Fruit fly (Drosophila melanogaster) whole organism, embryonic: ENCODE measurements around the gene CG5104.

Experiments
- CG10431 ChIP-seq: fragments of 200-800 bp; sonication (Bioruptor generic); optimal IDR thresholded peaks from 3 replicates; lab custom pipeline; 2018; ENCODE audit warnings: missing biosample characterization, mild to moderate bottlenecking, missing genetic modification characterization
- CG11247 ChIP-seq: fragments of 200-800 bp; sonication (Bioruptor generic); IDR thresholded peaks from 2 replicates; pipeline ENCODE4 v1.3.6; 2022; ENCODE audit warnings: missing biosample characterization, missing genetic modification characterization
- CG11696 ChIP-seq: fragments of 200-800 bp; sonication (Bioruptor generic); IDR thresholded peaks from 2 replicates; pipeline ENCODE4 v1.3.6; 2022; ENCODE audit warnings: missing biosample characterization, missing genetic modification characterization
- CG16815 ChIP-seq: fragments of 200-800 bp; sonication (Bioruptor generic); optimal IDR thresholded peaks from 3 replicates; lab custom pipeline; 2017; ENCODE audit warnings: missing biosample characterization, mild to moderate bottlenecking, missing genetic modification characterization
- CG16863 ChIP-seq: fragments of 200-800 bp; sonication (Bioruptor generic); optimal IDR thresholded peaks from 3 replicates; lab custom pipeline; 2016; ENCODE audit warnings: missing biosample characterization, missing genetic modification characterization
- CG17568 ChIP-seq: fragments of 200-800 bp; sonication (Bioruptor generic); optimal IDR thresholded peaks from 2 replicates; lab custom pipeline; 2018; ENCODE audit warnings: missing biosample characterization, mild to moderate bottlenecking, missing genetic modification characterization, moderate library complexity
- CG18599 ChIP-seq: fragments of 200-800 bp; sonication (Bioruptor generic); optimal IDR thresholded peaks from 3 replicates; lab custom pipeline; 2017; ENCODE audit warnings: missing biosample characterization, missing genetic modification characterization, mild to moderate bottlenecking, moderate library complexity, missing genetic modification reagents
- CG31441 ChIP-seq: fragments of 200-800 bp; sonication (Bioruptor generic); IDR thresholded peaks from 2 replicates; pipeline ENCODE4 v1.3.6; 2022; ENCODE audit warnings: missing biosample characterization, missing genetic modification characterization
- CG32772 ChIP-seq: fragments of 200-800 bp; sonication (Bioruptor generic); IDR thresholded peaks from 2 replicates; pipeline ENCODE4 v1.3.6; 2022; ENCODE audit warnings: missing biosample characterization, missing genetic modification characterization
- CG34224 ChIP-seq: fragments of 200-800 bp; sonication (Bioruptor generic); IDR thresholded peaks from 3 replicates; pipeline ENCODE4 v1.3.6; 2022; ENCODE audit warnings: missing biosample characterization, missing genetic modification characterization; ENCODE audit not compliant: partially characterized antibody
- CG3838 ChIP-seq: fragments of 200-800 bp; sonication (Bioruptor generic); optimal IDR thresholded peaks from 3 replicates; lab custom pipeline; 2016; ENCODE audit warnings: missing biosample characterization, missing genetic modification characterization
- CG4707 ChIP-seq: fragments of 200-800 bp; sonication (Bioruptor generic); optimal IDR thresholded peaks from 2 replicates; lab custom pipeline; 2018; ENCODE audit warnings: missing biosample characterization, mild to moderate bottlenecking, missing genetic modification characterization, moderate library complexity
- CG6254 ChIP-seq: fragments of 200-800 bp; sonication (Bioruptor generic); optimal IDR thresholded peaks from 3 replicates; lab custom pipeline; 2017; ENCODE audit warnings: mild to moderate bottlenecking, missing biosample characterization, missing genetic modification reagents, missing genetic modification characterization
- CG6683 ChIP-seq: fragments of 200-800 bp; sonication (Bioruptor generic); optimal IDR thresholded peaks from 2 replicates; lab custom pipeline; 2017; ENCODE audit warnings: missing biosample characterization, mild to moderate bottlenecking, missing genetic modification characterization, missing genetic modification reagents
- CG7928 ChIP-seq: fragments of 200-800 bp; sonication (Bioruptor generic); optimal IDR thresholded peaks from 2 replicates; lab custom pipeline; 2017; ENCODE audit warnings: missing biosample characterization, mild to moderate bottlenecking, missing genetic modification characterization
- CG9817 ChIP-seq: fragments of 200-800 bp; sonication (Bioruptor generic); optimal IDR thresholded peaks from 2 replicates; lab custom pipeline; 2018; ENCODE audit warnings: missing biosample characterization, mild to moderate bottlenecking, missing genetic modification characterization, moderate library complexity
- Dp ChIP-seq: fragments of 200-800 bp; sonication (Bioruptor generic); optimal IDR thresholded peaks from 2 replicates; lab custom pipeline; 2018; ENCODE audit warnings: missing biosample characterization, mild to moderate bottlenecking, missing genetic modification characterization, moderate library complexity
- Hsf ChIP-seq: fragments of 200-800 bp; sonication (Bioruptor generic); optimal IDR thresholded peaks from 3 replicates; lab custom pipeline; 2016; ENCODE audit warnings: missing biosample characterization, missing genetic modification characterization
- MESR4 ChIP-seq: fragments of 200-800 bp; sonication (Bioruptor generic); optimal IDR thresholded peaks from 2 replicates; lab custom pipeline; 2018; ENCODE audit warnings: missing biosample characterization, mild to moderate bottlenecking, missing genetic modification characterization, moderate library complexity
- Meics ChIP-seq: fragments of 200-800 bp; sonication (Bioruptor generic); optimal IDR thresholded peaks from 2 replicates; lab custom pipeline; 2017; ENCODE audit warnings: missing biosample characterization, mild to moderate bottlenecking, missing genetic modification characterization
- Neu2 ChIP-seq: fragments of 200-800 bp; sonication (Bioruptor generic); optimal IDR thresholded peaks from 3 replicates; lab custom pipeline; 2016; ENCODE audit warnings: missing biosample characterization, missing genetic modification characterization, borderline replicate concordance
- Oli ChIP-seq: fragments of 200-800 bp; sonication (Bioruptor generic); optimal IDR thresholded peaks from 2 replicates; lab custom pipeline; 2018; ENCODE audit warnings: missing biosample characterization, mild to moderate bottlenecking, missing genetic modification characterization, moderate library complexity
- Pdp1 ChIP-seq, 2 experiments: fragments of 200-800 bp; sonication (Bioruptor generic); optimal IDR thresholded peaks; 3 replicates each; lab custom pipeline; 2016; ENCODE audit warnings: missing biosample characterization in 2 of 2, missing genetic modification characterization in 2 of 2, mild to moderate bottlenecking in 1 of 2, moderate library complexity in 1 of 2
- Ptx1 ChIP-seq: fragments of 200-800 bp; sonication (Bioruptor generic); IDR thresholded peaks from 2 replicates; pipeline ENCODE4 v1.3.6; 2022; ENCODE audit warnings: missing biosample characterization, missing genetic modification characterization
- Scr ChIP-seq: fragments of 200-800 bp; sonication (Bioruptor generic); IDR thresholded peaks from 2 replicates; pipeline ENCODE4 v1.3.6; 2022; ENCODE audit warnings: missing biosample characterization, missing genetic modification characterization; ENCODE audit not compliant: partially characterized antibody
- Stat92E ChIP-seq, 3 experiments: fragments of >200 bp in 2 of 3; fragments of 200-800 bp in 1 of 3; sonication (Bioruptor generic) in 1 of 3; optimal IDR thresholded peaks; 2 replicates each; lab custom pipeline; 2017 to 2019; ENCODE audit warnings: missing biosample characterization in 3 of 3, missing genetic modification characterization in 3 of 3, mild to moderate bottlenecking in 1 of 3, moderate library complexity in 1 of 3
- TFAM ChIP-seq: fragments of 200-800 bp; sonication (Bioruptor generic); optimal IDR thresholded peaks from 2 replicates; lab custom pipeline; 2017; ENCODE audit warnings: missing biosample characterization, missing genetic modification characterization, inconsistent platforms
- Taf1 ChIP-seq: fragments of 200-800 bp; sonication (Bioruptor generic); IDR thresholded peaks from 2 replicates; pipeline ENCODE4 v1.3.6; 2022; ENCODE audit warnings: missing biosample characterization, missing genetic modification characterization
- bigmax ChIP-seq: fragments of 200-800 bp; sonication (Bioruptor generic); optimal IDR thresholded peaks from 2 replicates; lab custom pipeline; 2018; ENCODE audit warnings: missing biosample characterization, mild to moderate bottlenecking, missing genetic modification characterization
- btn ChIP-seq: fragments of 200-800 bp; sonication (Bioruptor generic); optimal IDR thresholded peaks from 2 replicates; lab custom pipeline; 2016; ENCODE audit warnings: missing biosample characterization, missing genetic modification characterization
- caup ChIP-seq: fragments of 200-800 bp; sonication (Bioruptor generic); optimal IDR thresholded peaks from 3 replicates; lab custom pipeline; 2017; ENCODE audit warnings: missing biosample characterization, mild to moderate bottlenecking, missing genetic modification characterization, moderate library complexity; ENCODE audit not compliant: severe bottlenecking
- crp ChIP-seq, 2 experiments: fragments of 200-800 bp; sonication (Bioruptor generic); optimal IDR thresholded peaks; 2 replicates in 1 of 2; 3 replicates in 1 of 2; lab custom pipeline; 2017; ENCODE audit warnings: missing biosample characterization in 2 of 2, missing genetic modification characterization in 2 of 2, mild to moderate bottlenecking in 1 of 2, moderate library complexity in 1 of 2
- da ChIP-seq: fragments of 200-800 bp; sonication (Bioruptor generic); optimal IDR thresholded peaks from 2 replicates; lab custom pipeline; 2016; ENCODE audit warnings: missing biosample characterization, missing genetic modification characterization
- gcm ChIP-seq: fragments of 200-800 bp; sonication (Bioruptor generic); optimal IDR thresholded peaks from 2 replicates; lab custom pipeline; 2019; ENCODE audit warnings: missing biosample characterization, mild to moderate bottlenecking, missing genetic modification characterization, moderate library complexity
- grn ChIP-seq: fragments of 200-800 bp; sonication (Bioruptor generic); optimal IDR thresholded peaks from 3 replicates; lab custom pipeline; 2017; ENCODE audit warnings: missing biosample characterization, missing genetic modification characterization
- otp ChIP-seq: fragments of 200-800 bp; sonication (Bioruptor generic); IDR thresholded peaks from 3 replicates; pipeline ENCODE4, ENCODE4 v1.3.6; 2022; ENCODE audit warnings: missing biosample characterization, missing genetic modification characterization
- run ChIP-seq: fragments of 200-800 bp; sonication (Bioruptor generic); optimal IDR thresholded peaks from 3 replicates; lab custom pipeline; 2018; ENCODE audit warnings: missing biosample characterization, mild to moderate bottlenecking, missing genetic modification characterization
- scrt ChIP-seq: fragments of 200-800 bp; sonication (Bioruptor generic); optimal IDR thresholded peaks from 2 replicates; lab custom pipeline; 2018; ENCODE audit warnings: missing biosample characterization, mild to moderate bottlenecking, missing genetic modification characterization, moderate library complexity
- sd ChIP-seq: fragments of 200-800 bp; sonication (Bioruptor generic); optimal IDR thresholded peaks from 3 replicates; lab custom pipeline; 2018; ENCODE audit warnings: missing biosample characterization, mild to moderate bottlenecking, missing genetic modification characterization, moderate library complexity
- sens ChIP-seq: fragments of 200-800 bp; sonication (Bioruptor generic); peaks from one replicate; lab custom pipeline; 2016; ENCODE audit warnings: missing biosample characterization, missing genetic modification characterization
- shn ChIP-seq: fragments of 200-800 bp; sonication (Bioruptor generic); optimal IDR thresholded peaks from 3 replicates; lab custom pipeline; 2016; ENCODE audit warnings: missing biosample characterization, missing genetic modification characterization
- sisA ChIP-seq: fragments of 200-800 bp; sonication (Bioruptor generic); IDR thresholded peaks from 2 replicates; pipeline ENCODE4 v1.3.6; 2022; ENCODE audit warnings: missing biosample characterization, missing genetic modification characterization
- slbo ChIP-seq: fragments of 200-800 bp; sonication (Bioruptor generic); IDR thresholded peaks from 2 replicates; pipeline ENCODE4 v1.3.6; 2022; ENCODE audit warnings: missing biosample characterization, missing genetic modification characterization
- stwl ChIP-seq: fragments of 200-800 bp; sonication (Bioruptor generic); optimal IDR thresholded peaks from 3 replicates; lab custom pipeline; 2018; ENCODE audit warnings: missing biosample characterization, mild to moderate bottlenecking, missing genetic modification characterization, moderate library complexity
- tap ChIP-seq: fragments of 200-800 bp; optimal IDR thresholded peaks from 3 replicates; lab custom pipeline; 2019; ENCODE audit warnings: missing biosample characterization, mild to moderate bottlenecking, missing genetic modification characterization, moderate library complexity
- tll ChIP-seq, 2 experiments: fragments of 200-800 bp in 1 of 2; fragments of >200 bp in 1 of 2; sonication (Bioruptor generic) in 1 of 2; optimal IDR thresholded peaks; 2 replicates each; lab custom pipeline; 2017 to 2019; ENCODE audit warnings: missing biosample characterization in 2 of 2, missing genetic modification characterization in 2 of 2, mild to moderate bottlenecking in 1 of 2, moderate library complexity in 1 of 2

The CG5104 gene

DNA sequence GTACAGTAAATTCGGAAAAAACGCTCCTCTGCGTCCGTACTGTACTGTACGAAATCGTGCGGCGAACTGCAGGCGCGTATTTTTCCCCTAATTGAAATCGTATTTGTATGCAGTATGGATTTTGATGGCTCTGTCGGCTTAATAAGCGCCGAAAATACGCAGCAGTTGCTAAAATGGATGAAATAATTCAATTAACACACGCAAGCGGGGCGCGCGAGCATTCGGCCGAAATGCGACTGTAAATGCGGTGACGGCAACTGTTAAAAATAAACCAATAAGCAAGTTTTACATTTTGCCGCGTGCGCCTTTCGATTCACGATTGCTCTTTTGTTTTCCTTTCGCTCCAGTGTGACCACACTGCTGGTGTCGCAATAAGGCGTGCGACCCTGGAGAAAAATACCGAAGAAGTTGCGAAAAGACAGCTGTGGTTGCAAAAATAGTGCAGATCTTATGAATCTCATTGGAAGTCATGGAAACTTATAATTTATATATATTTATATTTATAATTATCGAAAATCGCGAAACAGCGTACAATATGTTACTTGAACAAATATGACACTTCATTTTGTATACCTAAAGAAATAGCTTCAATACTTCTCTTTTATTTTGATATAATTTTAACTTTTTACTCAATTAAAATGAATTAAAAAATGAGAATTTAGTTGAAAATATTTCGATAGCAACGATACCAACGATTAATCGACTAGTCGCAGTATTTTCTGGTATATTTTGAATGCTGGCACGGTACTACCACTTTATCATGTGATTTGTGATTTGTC is 47.6 kb upstream of the CG5104 start, which contains the start of the genes CG32428 and CG5969 (continued):
- peak in 1 of 2 experiments; percentile 74 for TF ChIP-seq crp (GFP tag; optimal IDR thresholded peaks at IDR 0.05; lab: Kevin White, UChicago)
- peak; percentile 49 for TF ChIP-seq Taf1 (GFP tag; lab: Robert Waterston, UW)
- TF ChIP-seq CG11247 = peak; percentile 61
- peak; percentile 14 for TF ChIP-seq run (tag; lab: Kevin White, UChicago)
- peak; percentile 70 for TF ChIP-seq CG9817 (tag; lab: Kevin White, UChicago)
- no peak for TF ChIP-seq Scr
- peak; percentile 59 for TF ChIP-seq stwl
- TF ChIP-seq CG31441 (GFP tag; lab: Robert Waterston, UW) = no peak; the same call in 1 of the 2 replicates
- peak; percentile 92 for TF ChIP-seq CG11696 (GFP tag; lab: Robert Waterston, UW)
- peak; percentile 48 for TF ChIP-seq Oli (tag; lab: Kevin White, UChicago)
- peak; percentile 33 for TF ChIP-seq CG7928
- TF ChIP-seq CG6683 = no peak

DNA sequence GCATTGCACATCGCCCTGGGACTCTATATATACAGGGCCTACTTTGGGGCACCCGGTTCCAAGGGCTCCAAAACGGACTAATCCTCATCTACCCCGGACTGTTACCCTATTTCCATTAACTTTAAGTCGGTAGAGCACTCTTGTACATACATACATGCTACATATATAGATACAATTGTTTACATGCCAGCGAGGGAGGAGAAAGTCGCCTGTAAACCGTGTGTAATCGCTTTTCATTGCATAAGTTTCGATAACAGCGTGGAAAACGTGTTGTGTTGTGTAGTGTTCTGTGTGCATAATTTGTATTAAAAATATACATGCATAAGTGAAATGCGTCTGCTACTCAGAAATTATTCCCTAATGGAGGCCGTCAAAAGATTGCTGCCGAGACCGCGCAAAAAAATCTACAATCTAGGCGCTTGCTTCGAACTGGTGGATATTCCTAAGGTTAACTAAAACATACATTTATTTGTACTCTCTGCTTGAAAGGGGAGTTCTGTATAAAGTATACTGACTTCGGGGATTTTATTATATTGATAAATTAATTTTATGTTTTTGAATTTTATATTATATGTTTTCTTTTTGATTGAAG is 46.5 kb upstream of the CG5104 start, which contains the start of gene isoQC:
Gene isoQC, plus strand, starts transcription at position 270 of the 592 bp plus-strand sequence.
- TF ChIP-seq CG18599 = no peak
- no peak for TF ChIP-seq CG4707 (GFP tag; lab: Kevin White, UChicago)
- TF ChIP-seq sd (tag; lab: Kevin White, UChicago) = no peak
- TF ChIP-seq caup (GFP tag; lab: Kevin White, UChicago) = no peak
- peak; percentile 37 for TF ChIP-seq sens (GFP tag; lab: Kevin White, UChicago)
- no peak for TF ChIP-seq TFAM (GFP tag; lab: Kevin White, UChicago)
- no peak for TF ChIP-seq CG11247
- TF ChIP-seq Pdp1 (GFP tag; optimal IDR thresholded peaks at IDR 0.05; lab: Kevin White, UChicago) = peak in 1 of 2 experiments; percentile 99
- TF ChIP-seq grn = no peak
- TF ChIP-seq Scr = no peak
- TF ChIP-seq CG16863 (GFP tag; lab: Kevin White, UChicago) = no peak
- TF ChIP-seq CG10431 (GFP tag; lab: Kevin White, UChicago) = peak; percentile 76
- TF ChIP-seq Stat92E (GFP tag; optimal IDR thresholded peaks at IDR 0.05; lab: Kevin White, UChicago) = no peak
- TF ChIP-seq CG6254 = no peak
- no peak for TF ChIP-seq CG32772 (GFP tag; lab: Robert Waterston, UW)
- peak; percentile 80 for TF ChIP-seq gcm (GFP tag; lab: Kevin White, UChicago)
- TF ChIP-seq Neu2 (GFP tag; lab: Kevin White, UChicago) = no peak
- TF ChIP-seq scrt (GFP tag; lab: Kevin White, UChicago) = no peak
- TF ChIP-seq Ptx1 = no peak
- no peak for TF ChIP-seq slbo (GFP tag; lab: Robert Waterston, UW)
- TF ChIP-seq CG3838 (GFP tag; lab: Kevin White, UChicago) = peak; percentile 53
- TF ChIP-seq tll (GFP tag; optimal IDR thresholded peaks at IDR 0.05; lab: Kevin White, UChicago) = no peak
- no peak for TF ChIP-seq CG16815 (GFP tag; lab: Kevin White, UChicago)
- TF ChIP-seq CG17568 (GFP tag; lab: Kevin White, UChicago) = peak; percentile 75
- no peak for TF ChIP-seq Meics (GFP tag; lab: Kevin White, UChicago)
- TF ChIP-seq da = no peak
- no peak for TF ChIP-seq sisA (GFP tag; lab: Robert Waterston, UW)
- TF ChIP-seq btn (GFP tag; lab: Kevin White, UChicago) = no peak
- TF ChIP-seq CG34224 (GFP tag; lab: Robert Waterston, UW) = no peak
- no peak for TF ChIP-seq otp
- no peak for TF ChIP-seq bigmax (GFP tag; lab: Kevin White, UChicago)
- TF ChIP-seq shn = no peak
- no peak for TF ChIP-seq tap (tag; lab: Kevin White, UChicago)
- no peak for TF ChIP-seq MESR4 (GFP tag; lab: Kevin White, UChicago)
- TF ChIP-seq Hsf (GFP tag; lab: Kevin White, UChicago) = no peak
- TF ChIP-seq Dp = no peak
